ENCODE assay signal across 1 fruit fly cellular context in genomic region chr3R:23221680-23222148, dm6.
TF ChIP-seq lines count a peak whose summit lies in the region.

No protein-coding gene starts in this region.

TF ChIP-seq in whole organism, embryonic, 481 proteins besides CTCF, POLR2A, EP300 and RAD21 (continued from another document and continues in another):
- TF ChIP-seq Tbp (GFP tag; optimal IDR thresholded peaks at IDR 0.05; lab: Kevin White, UChicago) (no peak), CG10431 (GFP tag; optimal IDR thresholded peaks at IDR 0.05; lab: Kevin White, UChicago) (no peak), BEAF-32 (GFP tag; optimal IDR thresholded peaks at IDR 0.05; lab: Kevin White, UChicago) (no peak), CG9932 (GFP tag; IDR thresholded peaks at IDR 0.05; lab: Robert Waterston, UW) (no peak), CG2678 (tag; optimal IDR thresholded peaks at IDR 0.05; lab: Kevin White, UChicago) (no peak), schlank (tag; optimal IDR thresholded peaks at IDR 0.05; lab: Kevin White, UChicago) (no peak), CG3726 (GFP tag; IDR thresholded peaks at IDR 0.05; lab: Robert Waterston, UW) (no peak), CG12219 (GFP tag; optimal IDR thresholded peaks at IDR 0.05; lab: Kevin White, UChicago) (no peak), CG4820 (GFP tag; optimal IDR thresholded peaks at IDR 0.05; lab: Kevin White, UChicago) (no peak), CG9797 (GFP tag; optimal IDR thresholded peaks at IDR 0.05; lab: Kevin White, UChicago) (peak; percentile 33), D19A (tag; optimal IDR thresholded peaks at IDR 0.05; lab: Kevin White, UChicago) (no peak), Scr (GFP tag; IDR thresholded peaks at IDR 0.05; lab: Robert Waterston, UW; ENCODE audit: partially characterized antibody) (no peak), Dad (GFP tag; optimal IDR thresholded peaks at IDR 0.05; lab: Kevin White, UChicago) (no peak), CG7963 (GFP tag; IDR thresholded peaks at IDR 0.05; lab: Robert Waterston, UW; ENCODE audit: partially characterized antibody) (no peak), chif (GFP tag; optimal IDR thresholded peaks at IDR 0.05; lab: Kevin White, UChicago) (no peak), CG8388 (GFP tag; optimal IDR thresholded peaks at IDR 0.05; lab: Kevin White, UChicago) (no peak), CG18599 (GFP tag; optimal IDR thresholded peaks at IDR 0.05; lab: Kevin White, UChicago) (peak; percentile 50), Chrac-16 (GFP tag; optimal IDR thresholded peaks at IDR 0.05; lab: Kevin White, UChicago) (no peak), ro (GFP tag; IDR thresholded peaks at IDR 0.05; lab: Robert Waterston, UW) (no peak), Six4 (GFP tag; optimal IDR thresholded peaks at IDR 0.05; lab: Kevin White, UChicago) (no peak), amos (GFP tag; IDR thresholded peaks at IDR 0.05; lab: Robert Waterston, UW; ENCODE audit: partially characterized antibody) (no peak; the same call in 1 of the 2 replicates), crc (GFP tag; optimal IDR thresholded peaks at IDR 0.05; lab: Kevin White, UChicago) (no peak), Fer3 (tag; optimal IDR thresholded peaks at IDR 0.05; lab: Kevin White, UChicago) (no peak), CG2116 (GFP tag; optimal IDR thresholded peaks at IDR 0.05; lab: Kevin White, UChicago) (no peak), lov (optimal IDR thresholded peaks at IDR 0.05; lab: Kevin White, UChicago) (no peak), lov (GFP tag; IDR thresholded peaks at IDR 0.05; lab: Robert Waterston, UW) (no peak), nom (GFP tag; optimal IDR thresholded peaks at IDR 0.05; lab: Kevin White, UChicago) (peak; percentile 69), Ssrp (tag; optimal IDR thresholded peaks at IDR 0.05; lab: Kevin White, UChicago) (no peak), tna (GFP tag; IDR thresholded peaks at IDR 0.05; lab: Robert Waterston, UW; ENCODE audit: partially characterized antibody) (no peak), ato (GFP tag; IDR thresholded peaks at IDR 0.05; lab: Robert Waterston, UW; ENCODE audit: partially characterized antibody) (no peak), fru (optimal IDR thresholded peaks at IDR 0.05; lab: Kevin White, UChicago) (no peak), CG15269 (tag; optimal IDR thresholded peaks at IDR 0.05; lab: Kevin White, UChicago) (no peak), usp (GFP tag; optimal IDR thresholded peaks at IDR 0.05; lab: Kevin White, UChicago) (no peak), MBD-R2 (GFP tag; IDR thresholded peaks at IDR 0.05; lab: Robert Waterston, UW) (no peak; the same call in 1 of the 2 replicates), CG12769 (tag; optimal IDR thresholded peaks at IDR 0.05; lab: Kevin White, UChicago) (peak; percentile 18), CG11398 (GFP tag; optimal IDR thresholded peaks at IDR 0.05; lab: Kevin White, UChicago) (no peak), CG11695 (GFP tag; IDR thresholded peaks at IDR 0.05; lab: Robert Waterston, UW) (no peak), CG31365 (tag; optimal IDR thresholded peaks at IDR 0.05; lab: Kevin White, UChicago) (no peak), ara (GFP tag; IDR thresholded peaks at IDR 0.05; lab: Robert Waterston, UW) (no peak), sens-2 (GFP tag; IDR thresholded peaks at IDR 0.05; lab: Robert Waterston, UW) (no peak), zfh2 (GFP tag; optimal IDR thresholded peaks at IDR 0.05; lab: Kevin White, UChicago) (no peak), inv (GFP tag; IDR thresholded peaks at IDR 0.05; lab: Robert Waterston, UW; ENCODE audit: partially characterized antibody) (no peak), CG5180 (GFP tag; optimal IDR thresholded peaks at IDR 0.05; lab: Kevin White, UChicago) (no peak), HLH54F (GFP tag; optimal IDR thresholded peaks at IDR 0.05; lab: Kevin White, UChicago) (no peak), seq (GFP tag; IDR thresholded peaks at IDR 0.05; lab: Robert Waterston, UW) (no peak), CG10267 (tag; optimal IDR thresholded peaks at IDR 0.05; lab: Kevin White, UChicago) (no peak), ap (GFP tag; IDR thresholded peaks at IDR 0.05; lab: Robert Waterston, UW) (no peak), Sry-β (GFP tag; optimal IDR thresholded peaks at IDR 0.05; lab: Kevin White, UChicago) (no peak), CG9727 (GFP tag; optimal IDR thresholded peaks at IDR 0.05; lab: Kevin White, UChicago) (no peak), pnt (GFP tag; optimal IDR thresholded peaks at IDR 0.05; lab: Kevin White, UChicago) (no peak), Dek (tag; optimal IDR thresholded peaks at IDR 0.05; lab: Kevin White, UChicago) (no peak), dmrt99B (tag; optimal IDR thresholded peaks at IDR 0.05; lab: Kevin White, UChicago) (no peak), CG2712 (tag; optimal IDR thresholded peaks at IDR 0.05; lab: Kevin White, UChicago) (no peak), ERR (GFP tag; optimal IDR thresholded peaks at IDR 0.05; lab: Kevin White, UChicago) (no peak), CG4404 (GFP tag; IDR thresholded peaks at IDR 0.05; lab: Robert Waterston, UW) (no peak), disco-r (GFP tag; optimal IDR thresholded peaks at IDR 0.05; lab: Kevin White, UChicago) (no peak), h (optimal IDR thresholded peaks at IDR 0.05; lab: Kevin White, UChicago) (no peak), CG30020 (tag; optimal IDR thresholded peaks at IDR 0.05; lab: Kevin White, UChicago) (no peak), D19B (GFP tag; optimal IDR thresholded peaks at IDR 0.05; lab: Kevin White, UChicago) (no peak), CG17612 (GFP tag; IDR thresholded peaks at IDR 0.05; lab: Robert Waterston, UW) (no peak), NFAT (GFP tag; IDR thresholded peaks at IDR 0.05; lab: Robert Waterston, UW) (no peak), sug (tag; optimal IDR thresholded peaks at IDR 0.05; lab: Kevin White, UChicago) (peak; percentile 2), bigmax (GFP tag; optimal IDR thresholded peaks at IDR 0.05; lab: Kevin White, UChicago) (no peak), cwo (GFP tag; optimal IDR thresholded peaks at IDR 0.05; lab: Kevin White, UChicago) (peak; percentile 9), CG12744 (GFP tag; optimal IDR thresholded peaks at IDR 0.05; lab: Kevin White, UChicago) (no peak), CG5245 (GFP tag; optimal IDR thresholded peaks at IDR 0.05; lab: Kevin White, UChicago) (no peak), peb (GFP tag; IDR thresholded peaks at IDR 0.05; lab: Robert Waterston, UW) (no peak), cas (GFP tag; IDR thresholded peaks at IDR 0.05; lab: Robert Waterston, UW) (no peak), abd-A (tag; optimal IDR thresholded peaks at IDR 0.05; lab: Kevin White, UChicago) (peak; percentile 4), jigr1 (GFP tag; IDR thresholded peaks at IDR 0.05; lab: Robert Waterston, UW) (no peak), psq (GFP tag; optimal IDR thresholded peaks at IDR 0.05; lab: Kevin White, UChicago) (peak; percentile 8), C15 (GFP tag; IDR thresholded peaks at IDR 0.05; lab: Robert Waterston, UW) (no peak), bab2 (GFP tag; optimal IDR thresholded peaks at IDR 0.05; lab: Kevin White, UChicago) (no peak), BtbVII (GFP tag; optimal IDR thresholded peaks at IDR 0.05; lab: Kevin White, UChicago) (no peak), CG11560 (tag; IDR thresholded peaks at IDR 0.05; lab: Robert Waterston, UW) (no peak), CG3838 (GFP tag; optimal IDR thresholded peaks at IDR 0.05; lab: Kevin White, UChicago) (no peak), CG11696 (GFP tag; IDR thresholded peaks at IDR 0.05; lab: Robert Waterston, UW) (no peak), Max (GFP tag; optimal IDR thresholded peaks at IDR 0.05; lab: Kevin White, UChicago) (no peak), kay (GFP tag; optimal IDR thresholded peaks at IDR 0.05; lab: Kevin White, UChicago) (no peak), Dip3 (GFP tag; optimal IDR thresholded peaks at IDR 0.05; lab: Kevin White, UChicago) (no peak), HLH4C (GFP tag; IDR thresholded peaks at IDR 0.05; lab: Robert Waterston, UW; ENCODE audit: partially characterized antibody) (no peak), HHEX (GFP tag; optimal IDR thresholded peaks at IDR 0.05; lab: Kevin White, UChicago) (no peak), odd (GFP tag; optimal IDR thresholded peaks at IDR 0.05; lab: Kevin White, UChicago) (no peak), gem (tag; optimal IDR thresholded peaks at IDR 0.05; lab: Kevin White, UChicago) (no peak), btn (GFP tag; optimal IDR thresholded peaks at IDR 0.05; lab: Kevin White, UChicago) (no peak), rib (GFP tag; IDR thresholded peaks at IDR 0.05; lab: Robert Waterston, UW) (no peak; the same call in 1 of the 2 replicates), CG4328 (GFP tag; optimal IDR thresholded peaks at IDR 0.05; lab: Kevin White, UChicago) (no peak), HLH3B (GFP tag; IDR thresholded peaks at IDR 0.05; lab: Robert Waterston, UW) (no peak), GATAe (GFP tag; conservative IDR thresholded peaks at IDR 0.05; lab: Robert Waterston, UW) (no peak), CoRest (tag; optimal IDR thresholded peaks at IDR 0.05; lab: Kevin White, UChicago) (no peak), nmo (GFP tag; optimal IDR thresholded peaks at IDR 0.05; lab: Kevin White, UChicago) (no peak), CG14050 (GFP tag; IDR thresholded peaks at IDR 0.05; lab: Robert Waterston, UW) (no peak), Rfx (GFP tag; IDR thresholded peaks at IDR 0.05; lab: Robert Waterston, UW) (no peak), br (optimal IDR thresholded peaks at IDR 0.05; lab: Kevin White, UChicago) (no peak), row (GFP tag; IDR thresholded peaks at IDR 0.05; lab: Robert Waterston, UW) (no peak), scrt (GFP tag; optimal IDR thresholded peaks at IDR 0.05; lab: Kevin White, UChicago) (peak; percentile 2), Lim3 (GFP tag; IDR thresholded peaks at IDR 0.05; lab: Robert Waterston, UW) (no peak), Adf1 (GFP tag; IDR thresholded peaks at IDR 0.05; lab: Robert Waterston, UW) (no peak; the same call in 1 of the 2 replicates), grau (tag; optimal IDR thresholded peaks at IDR 0.05; lab: Kevin White, UChicago) (no peak), Ets97D (GFP tag; optimal IDR thresholded peaks at IDR 0.05; lab: Kevin White, UChicago) (no peak), Abd-B (GFP tag; optimal IDR thresholded peaks at IDR 0.05; lab: Kevin White, UChicago) (no peak), YL-1 (GFP tag; optimal IDR thresholded peaks at IDR 0.05; lab: Kevin White, UChicago) (peak; percentile 25), Ravus (GFP tag; IDR thresholded peaks at IDR 0.05; lab: Robert Waterston, UW) (no peak), CG13296 (GFP tag; optimal IDR thresholded peaks at IDR 0.05; lab: Kevin White, UChicago) (no peak), CG2199 (GFP tag; IDR thresholded peaks at IDR 0.05; lab: Robert Waterston, UW) (no peak), CG13424 (tag; optimal IDR thresholded peaks at IDR 0.05; lab: Kevin White, UChicago) (no peak), unpg (GFP tag; optimal IDR thresholded peaks at IDR 0.05; lab: Kevin White, UChicago) (no peak), Oaz (GFP tag; IDR thresholded peaks at IDR 0.05; lab: Robert Waterston, UW) (no peak), CG7786 (GFP tag; optimal IDR thresholded peaks at IDR 0.05; lab: Kevin White, UChicago) (no peak), CG6689 (GFP tag; IDR thresholded peaks at IDR 0.05; lab: Robert Waterston, UW) (no peak), dmrt11E (tag; optimal IDR thresholded peaks at IDR 0.05; lab: Kevin White, UChicago) (no peak), zen (tag; optimal IDR thresholded peaks at IDR 0.05; lab: Kevin White, UChicago) (no peak), HmgZ (tag; optimal IDR thresholded peaks at IDR 0.05; lab: Kevin White, UChicago) (peak; percentile 37), eyg (GFP tag; optimal IDR thresholded peaks at IDR 0.05; lab: Kevin White, UChicago) (no peak), ken (GFP tag; IDR thresholded peaks at IDR 0.05; lab: Robert Waterston, UW) (no peak), CG1647 (GFP tag; optimal IDR thresholded peaks at IDR 0.05; lab: Kevin White, UChicago) (no peak), Meics (GFP tag; optimal IDR thresholded peaks at IDR 0.05; lab: Kevin White, UChicago) (no peak), bbx (GFP tag; IDR thresholded peaks at IDR 0.05; lab: Robert Waterston, UW; ENCODE audit: partially characterized antibody) (peak; percentile 46; the same call in 1 of the 2 replicates), Sry-δ (GFP tag; optimal IDR thresholded peaks at IDR 0.05; lab: Kevin White, UChicago) (no peak), nerfin-2 (GFP tag; IDR thresholded peaks at IDR 0.05; lab: Robert Waterston, UW; ENCODE audit: partially characterized antibody) (no peak), CG33213 (GFP tag; optimal IDR thresholded peaks at IDR 0.05; lab: Kevin White, UChicago) (no peak), corto (GFP tag; optimal IDR thresholded peaks at IDR 0.05; lab: Kevin White, UChicago) (no peak), slou (GFP tag; optimal IDR thresholded peaks at IDR 0.05; lab: Kevin White, UChicago) (no peak), dati (GFP tag; IDR thresholded peaks at IDR 0.05; lab: Robert Waterston, UW) (no peak), gce (GFP tag; IDR thresholded peaks at IDR 0.05; lab: Robert Waterston, UW) (no peak), tgo (GFP tag; IDR thresholded peaks at IDR 0.05; lab: Robert Waterston, UW) (no peak), Med (GFP tag; lab: Kevin White, UChicago) (peak; percentile 81), croc (GFP tag; conservative IDR thresholded peaks at IDR 0.05; lab: Robert Waterston, UW) (no peak), CG17568 (GFP tag; optimal IDR thresholded peaks at IDR 0.05; lab: Kevin White, UChicago) (no peak), yki (optimal IDR thresholded peaks at IDR 0.05; lab: Kevin White, UChicago) (no peak), salm (tag; optimal IDR thresholded peaks at IDR 0.05; lab: Kevin White, UChicago) (no peak), z (GFP tag; IDR thresholded peaks at IDR 0.05; lab: Robert Waterston, UW) (no peak), esg (GFP tag; conservative IDR thresholded peaks at IDR 0.05; lab: Robert Waterston, UW) (no peak), pros (GFP tag; optimal IDR thresholded peaks at IDR 0.05; lab: Kevin White, UChicago) (no peak), CG11093 (GFP tag; IDR thresholded peaks at IDR 0.05; lab: Robert Waterston, UW) (no peak), CG18011 (GFP tag; optimal IDR thresholded peaks at IDR 0.05; lab: Kevin White, UChicago) (no peak), CG31224 (GFP tag; IDR thresholded peaks at IDR 0.05; lab: Robert Waterston, UW) (no peak), CG17829 (tag; optimal IDR thresholded peaks at IDR 0.05; lab: Kevin White, UChicago) (no peak), CG34422 (GFP tag; IDR thresholded peaks at IDR 0.05; lab: Robert Waterston, UW) (no peak), CG18619 (GFP tag; optimal IDR thresholded peaks at IDR 0.05; lab: Kevin White, UChicago) (no peak), CG12299 (tag; optimal IDR thresholded peaks at IDR 0.05; lab: Kevin White, UChicago) (no peak), Sin3A (optimal IDR thresholded peaks at IDR 0.05; lab: Kevin White, UChicago) (no peak)
